Fruit fly (Drosophila melanogaster) whole organism, embryonic: ENCODE measurements around the gene TwdlK.

Experiments used
- CG12769 ChIP-seq: fragments of 200-800 bp; sonication (Bioruptor generic); optimal IDR thresholded peaks from 2 replicates; lab custom pipeline; 2019; ENCODE audit warnings: missing biosample characterization, mild to moderate bottlenecking, missing genetic modification characterization, moderate library complexity
- Sox100B ChIP-seq: fragments of 200-800 bp; sonication (Bioruptor generic); optimal IDR thresholded peaks from 3 replicates; lab custom pipeline; 2018; ENCODE audit warnings: missing biosample characterization, mild to moderate bottlenecking, missing genetic modification characterization
- dan ChIP-seq: fragments of 200-800 bp; sonication (Bioruptor generic); IDR thresholded peaks from 2 replicates; pipeline ENCODE4 v1.3.6; 2022; ENCODE audit warnings: missing biosample characterization, missing genetic modification characterization
- pita ChIP-seq: fragments of 200-800 bp; sonication (Bioruptor generic); optimal IDR thresholded peaks from 2 replicates; lab custom pipeline; 2017; ENCODE audit warnings: missing biosample characterization, mild to moderate bottlenecking, missing genetic modification characterization

DNA sequence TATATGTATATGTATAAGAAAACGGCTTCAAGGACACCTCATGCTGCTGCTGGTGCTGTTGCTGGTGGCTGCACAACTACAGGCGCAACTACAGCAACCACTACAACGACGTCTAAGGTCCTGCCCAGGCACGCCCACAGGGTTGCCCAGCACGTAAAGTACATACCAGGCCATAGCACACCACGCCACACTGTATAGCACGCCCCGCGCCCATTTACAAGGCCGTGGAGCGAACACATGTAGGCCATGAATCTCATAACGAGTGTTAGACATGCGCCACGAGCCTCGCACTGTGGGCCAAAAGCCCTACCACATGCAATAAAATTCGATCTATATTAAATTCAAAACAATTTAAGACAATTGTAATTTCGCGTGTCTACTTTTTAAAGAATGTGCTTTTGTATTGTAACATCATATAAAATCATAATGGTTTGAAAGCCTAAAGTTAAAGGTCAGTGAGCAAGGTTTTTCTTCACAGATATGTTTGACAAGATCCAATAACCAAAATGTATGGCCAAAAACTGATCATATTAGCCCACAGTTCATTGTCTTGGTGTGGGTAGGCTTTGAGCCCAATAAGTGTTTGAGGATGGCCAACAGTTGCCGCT lies 43.1 kb upstream of the TwdlK start:
- TF ChIP-seq pita (GFP tag; lab: Kevin White, UChicago) (no peak), Sox100B (peak; percentile 13), CG12769 (tag; lab: Kevin White, UChicago) (no peak), dan (GFP tag; lab: Robert Waterston, UW) (no peak)
